Worm (Caenorhabditis elegans): ENCODE measurements around the gene C03B1.14.

- no peak for TF ChIP-seq lin-35 (GFP tag; optimal IDR thresholded peaks at IDR 0.05)
- no peak for TF ChIP-seq die-1 (tag; optimal IDR thresholded peaks at IDR 0.05)
- no peak for TF ChIP-seq unc-130 (GFP tag; optimal IDR thresholded peaks at IDR 0.05)
- no peak for TF ChIP-seq snpc-3.4 (tag; optimal IDR thresholded peaks at IDR 0.05)
- no peak for TF ChIP-seq dpl-1 (GFP tag; optimal IDR thresholded peaks at IDR 0.05)
- no peak for TF ChIP-seq K11D2.4 (GFP tag; IDR thresholded peaks at IDR 0.05)
- no peak for TF ChIP-seq attf-6 (GFP tag; IDR thresholded peaks at IDR 0.05)
- TF ChIP-seq ztf-26 (tag; optimal IDR thresholded peaks at IDR 0.05): no peak
- no peak for TF ChIP-seq madf-8 (GFP tag; conservative IDR thresholded peaks at IDR 0.05)
- no peak for TF ChIP-seq gei-17 (GFP tag; optimal IDR thresholded peaks at IDR 0.05)
- no peak for TF ChIP-seq rcor-1 (GFP tag; IDR thresholded peaks at IDR 0.05)
- TF ChIP-seq ztf-22 (GFP tag; optimal IDR thresholded peaks at IDR 0.05): no peak
- no peak for TF ChIP-seq ekl-4 (GFP tag; IDR thresholded peaks at IDR 0.05)
Measured at ce11 chrX:6405905-6406304, 45.3 kb upstream of the C03B1.14 start.
